Worm (Caenorhabditis elegans) whole organism, late embryonic: ENCODE measurements around the gene C40A11.7.

Experiments used
- K02D7.2 ChIP-seq: sonication (generic microtip); optimal IDR thresholded peaks from 2 replicates; lab custom pipeline; 2017; ENCODE audit warnings: mild to moderate bottlenecking, missing genetic modification characterization, missing compliant biosample characterization
- ama-1 ChIP-seq: fragments of 150-350 bp; optimal IDR thresholded peaks from 2 replicates; lab custom pipeline; 2014
- ceh-22 ChIP-seq: sonication (generic microtip); optimal IDR thresholded peaks from 2 replicates; lab custom pipeline; 2017; ENCODE audit warnings: missing biosample characterization, missing genetic modification characterization
- ceh-24 ChIP-seq: sonication (generic microtip); optimal IDR thresholded peaks from 2 replicates; lab custom pipeline; 2016; ENCODE audit warnings: mild to moderate bottlenecking, missing genetic modification characterization, missing compliant biosample characterization
- dmd-4 ChIP-seq: sonication (generic microtip); optimal IDR thresholded peaks from 2 replicates; lab custom pipeline; 2016; ENCODE audit warnings: borderline replicate concordance, missing genetic modification characterization, missing compliant biosample characterization
- elt-2 ChIP-seq: sonication (generic microtip); optimal IDR thresholded peaks from 2 replicates; lab custom pipeline; 2016; ENCODE audit warnings: missing genetic modification reagents, missing genetic modification characterization, missing compliant biosample characterization
- elt-4 ChIP-seq: sonication (generic microtip); optimal IDR thresholded peaks from 2 replicates; lab custom pipeline; 2016; ENCODE audit warnings: missing genetic modification characterization, missing compliant biosample characterization
- fax-1 ChIP-seq: sonication (generic microtip); optimal IDR thresholded peaks from 2 replicates; lab custom pipeline; 2016; ENCODE audit warnings: missing genotype, missing genetic modification characterization, missing compliant biosample characterization
- fkh-6 ChIP-seq: sonication (generic microtip); optimal IDR thresholded peaks from 2 replicates; lab custom pipeline; 2016; ENCODE audit warnings: missing genetic modification characterization, missing compliant biosample characterization
- gmeb-2 ChIP-seq: sonication (generic microtip); optimal IDR thresholded peaks from 2 replicates; lab custom pipeline; 2016; ENCODE audit warnings: missing genetic modification characterization, inconsistent platforms, missing compliant biosample characterization
- hlh-6 ChIP-seq: sonication (generic microtip); optimal IDR thresholded peaks from 2 replicates; lab custom pipeline; 2016; ENCODE audit warnings: missing genotype, missing genetic modification characterization, missing compliant biosample characterization
- hlh-8 ChIP-seq: sonication (generic microtip); optimal IDR thresholded peaks from 2 replicates; lab custom pipeline; 2016; ENCODE audit warnings: missing genotype, missing genetic modification characterization, missing compliant biosample characterization
- lim-6 ChIP-seq: sonication (generic microtip); optimal IDR thresholded peaks from 2 replicates; lab custom pipeline; 2016; ENCODE audit warnings: missing genetic modification characterization, missing compliant biosample characterization
- mec-3 ChIP-seq: sonication (generic microtip); optimal IDR thresholded peaks from 2 replicates; lab custom pipeline; 2016; ENCODE audit warnings: borderline replicate concordance, missing genetic modification characterization, missing compliant biosample characterization
- pha-4 ChIP-seq: fragments of 150-350 bp; optimal IDR thresholded peaks from 2 replicates; lab custom pipeline; 2018; ENCODE audit warnings: missing biosample characterization, missing genetic modification reagents, missing genetic modification characterization
- ref-2 ChIP-seq: sonication (generic microtip); optimal IDR thresholded peaks from 2 replicates; lab custom pipeline; 2016; ENCODE audit warnings: missing genetic modification characterization, missing compliant biosample characterization
- sox-4 ChIP-seq: sonication (generic microtip); optimal IDR thresholded peaks from 2 replicates; lab custom pipeline; 2017; ENCODE audit warnings: mild to moderate bottlenecking, missing genetic modification characterization, inconsistent platforms, missing compliant biosample characterization
- tbx-2 ChIP-seq: sonication (generic microtip); optimal IDR thresholded peaks from 2 replicates; lab custom pipeline; 2016; ENCODE audit warnings: missing genetic modification characterization, missing compliant biosample characterization
- tbx-7 ChIP-seq: sonication (generic microtip); optimal IDR thresholded peaks from 2 replicates; lab custom pipeline; 2016; ENCODE audit warnings: missing genotype, missing genetic modification characterization, missing compliant biosample characterization
- unc-3 ChIP-seq, 2 experiments: fragments of 200-800 bp in 1 of 2; sonication (Bioruptor generic) in 1 of 2; sonication (generic microtip) in 1 of 2; conservative IDR thresholded peaks in 1 of 2; optimal IDR thresholded peaks in 1 of 2; 2 replicates each; pipeline versions ENCODE4 v1.3.6 to Lab custom; 2016 to 2022; ENCODE audit warnings: missing compliant biosample characterization in 2 of 2, missing genetic modification characterization in 2 of 2, missing genetic modification reagents in 1 of 2
- unc-86 ChIP-seq: sonication (generic microtip); optimal IDR thresholded peaks from 2 replicates; lab custom pipeline; 2016; ENCODE audit warnings: missing genetic modification characterization, missing compliant biosample characterization

C40A11.7 gene

DNA sequence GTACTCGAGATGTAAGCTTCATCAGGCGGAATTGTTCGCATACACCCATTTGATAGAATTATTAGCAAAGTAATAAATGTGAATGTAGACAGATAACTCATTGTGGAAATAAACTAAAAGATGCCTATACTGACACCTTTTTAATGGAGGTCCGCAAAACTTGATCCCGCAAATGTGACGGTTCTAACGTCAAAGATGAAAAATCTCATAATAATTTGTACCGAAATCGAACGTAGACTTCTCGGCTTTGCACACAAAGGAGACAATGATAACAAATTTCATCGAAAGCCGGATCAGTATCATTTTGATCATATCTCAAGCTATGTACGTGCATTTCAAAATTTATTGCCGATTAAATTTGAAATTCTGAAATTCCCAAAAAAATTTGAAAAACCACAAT, 42.1 kb downstream of the C40A11.7 start, which contains the start of gene R52.4:
Gene R52.4, minus strand, starts transcription at position 101 of the 400 bp plus-strand sequence.
- TF ChIP-seq fkh-6 = no peak
- no peak for TF ChIP-seq unc-3 (GFP tag; conservative IDR thresholded peaks at IDR 0.05; lab: Robert Waterston, UW)
- TF ChIP-seq unc-3 (tag; optimal IDR thresholded peaks at IDR 0.05; lab: Kevin White, UChicago) = no peak
- no peak for TF ChIP-seq sox-4
- TF ChIP-seq ref-2 (tag; lab: Kevin White, UChicago) = no peak
- TF ChIP-seq fax-1 = no peak
- no peak for TF ChIP-seq unc-86 (tag; lab: Kevin White, UChicago)
- no peak for TF ChIP-seq elt-4 (tag; lab: Kevin White, UChicago)
- TF ChIP-seq pha-4 (tag; lab: Kevin White, UChicago) = no peak
- no peak for TF ChIP-seq ama-1
- TF ChIP-seq K02D7.2 = no peak
- no peak for TF ChIP-seq hlh-6
- no peak for TF ChIP-seq mec-3 (tag; lab: Kevin White, UChicago)
- no peak for TF ChIP-seq lim-6 (tag; lab: Kevin White, UChicago)
- TF ChIP-seq ceh-22 (tag; lab: Kevin White, UChicago) = no peak
- TF ChIP-seq hlh-8 = no peak
- no peak for TF ChIP-seq tbx-7 (tag; lab: Kevin White, UChicago)
- no peak for TF ChIP-seq tbx-2 (tag; lab: Kevin White, UChicago)
- TF ChIP-seq gmeb-2 (tag; lab: Kevin White, UChicago) = no peak

DNA sequence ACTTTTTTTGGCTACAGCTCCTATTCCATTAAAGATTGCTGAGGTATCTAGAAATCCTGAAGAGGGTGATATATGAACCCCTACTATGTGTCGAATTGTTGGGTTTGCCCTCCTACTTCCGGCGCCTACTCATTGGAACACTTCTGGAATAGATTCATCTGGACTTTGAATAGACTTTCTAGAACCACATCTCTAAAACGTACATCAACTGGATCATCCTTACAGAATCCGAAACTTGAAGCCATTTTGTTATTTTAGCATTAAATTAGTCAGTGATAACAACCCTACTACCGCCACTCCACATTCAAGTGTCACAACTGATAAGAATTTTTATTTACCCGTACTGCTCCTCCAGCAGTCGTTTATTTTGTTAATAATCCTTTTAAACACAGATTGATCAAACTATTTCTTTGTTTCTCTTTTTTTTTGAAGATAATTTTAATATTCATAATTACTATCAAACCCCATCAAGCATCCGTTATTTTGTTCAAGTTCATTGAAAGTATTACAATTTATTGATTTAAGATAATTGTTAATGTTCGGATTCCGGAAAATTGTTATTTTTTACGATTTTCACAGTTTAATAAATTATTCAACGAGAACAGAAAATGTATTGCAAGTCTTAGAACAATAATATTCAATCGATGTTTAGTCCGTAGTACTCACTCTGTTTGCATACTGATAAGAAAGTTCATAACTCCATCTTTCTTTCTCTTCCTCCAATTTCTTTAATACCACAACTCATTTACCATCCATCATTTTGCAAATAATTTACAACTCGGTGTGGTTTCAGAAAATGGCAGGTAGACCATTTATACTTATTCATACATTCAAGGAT, 51.0 kb downstream of the C40A11.7 start, which contains the start of gene math-42:
Gene math-42, plus strand, starts transcription at position 788 of the 838 bp plus-strand sequence.
- TF ChIP-seq sox-4 (no peak), elt-2 (tag; lab: Kevin White, UChicago) (peak; percentile 46), ceh-24 (tag; lab: Kevin White, UChicago) (no peak), dmd-4 (tag; lab: Kevin White, UChicago) (no peak)
